Worm (Caenorhabditis elegans) whole organism, L3 larva: ENCODE measurements around the gene Y39B6A.33.

Source experiments
- fos-1 ChIP-seq: fragments of 150-350 bp; optimal IDR thresholded peaks from 2 replicates; lab custom pipeline; 2014; ENCODE audit warnings: missing biosample characterization, missing genetic modification characterization
- jun-1 ChIP-seq: fragments of 150-350 bp; optimal IDR thresholded peaks from 2 replicates; lab custom pipeline; 2014; ENCODE audit warnings: missing biosample characterization, missing genetic modification reagents, missing genetic modification characterization
- lin-15B ChIP-seq: fragments of 150-350 bp; optimal IDR thresholded peaks from 2 replicates; lab custom pipeline; 2014; ENCODE audit warnings: missing biosample characterization, missing genetic modification characterization
- nhr-11 ChIP-seq: fragments of 150-350 bp; optimal IDR thresholded peaks from 2 replicates; lab custom pipeline; 2014; ENCODE audit warnings: missing biosample characterization, missing genetic modification characterization
- nhr-12 ChIP-seq: fragments of 150-350 bp; optimal IDR thresholded peaks from 2 replicates; lab custom pipeline; 2014; ENCODE audit warnings: missing biosample characterization, missing genetic modification characterization
- nhr-25 ChIP-seq: sonication (generic microtip); optimal IDR thresholded peaks from 2 replicates; lab custom pipeline; 2017; ENCODE audit warnings: missing biosample characterization, missing genetic modification characterization
- nhr-76 ChIP-seq: fragments of 150-350 bp; sonication (generic microtip); optimal IDR thresholded peaks from 5 replicates; lab custom pipeline; 2014; ENCODE audit warnings: missing biosample characterization, missing genetic modification characterization
- unc-62 ChIP-seq: fragments of 150-350 bp; sonication (generic microtip); optimal IDR thresholded peaks from 4 replicates; lab custom pipeline; 2014; ENCODE audit warnings: missing biosample characterization, missing genetic modification reagents, missing genetic modification characterization
- zag-1 ChIP-seq: fragments of 150-350 bp; optimal IDR thresholded peaks from 2 replicates; lab custom pipeline; 2014; ENCODE audit warnings: missing biosample characterization, missing genetic modification characterization
- ztf-11 ChIP-seq: fragments of 150-350 bp; optimal IDR thresholded peaks from 2 replicates; lab custom pipeline; 2014; ENCODE audit warnings: missing biosample characterization, missing genetic modification characterization

DNA sequence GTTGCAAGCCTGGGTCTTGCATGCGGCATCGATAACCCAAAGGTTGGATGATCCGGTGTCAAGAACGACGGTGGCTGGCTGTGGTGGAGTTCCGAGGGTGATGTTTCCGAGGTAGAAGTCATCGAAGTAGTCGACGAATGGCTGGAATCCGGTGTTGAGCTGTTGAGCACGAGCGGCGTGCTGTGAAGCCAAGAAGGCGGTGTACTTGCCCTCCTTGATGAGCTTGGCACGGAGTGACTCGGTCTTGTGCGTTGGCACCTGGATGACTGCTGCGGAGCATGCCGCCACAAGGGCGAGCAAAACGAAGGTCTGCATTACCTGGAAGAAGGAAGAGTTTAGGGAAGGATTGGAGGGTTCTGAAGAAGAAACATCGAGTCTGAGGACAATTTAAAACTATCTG, 48.7 kb downstream of the Y39B6A.33 start, which contains the start of gene asp-1:
- no peak for TF ChIP-seq unc-62 (GFP tag; lab: Kevin White, UChicago)
- no peak for TF ChIP-seq fos-1 (tag; lab: Kevin White, UChicago)
- no peak for TF ChIP-seq nhr-11 (tag; lab: Kevin White, UChicago)
- no peak for TF ChIP-seq nhr-12 (tag; lab: Kevin White, UChicago)
- TF ChIP-seq lin-15B (tag; lab: Kevin White, UChicago) = no peak
- TF ChIP-seq ztf-11 (tag; lab: Kevin White, UChicago) = no peak
- no peak for TF ChIP-seq nhr-76
- TF ChIP-seq nhr-25 (tag; lab: Kevin White, UChicago) = no peak
- TF ChIP-seq zag-1 (tag; lab: Kevin White, UChicago) = no peak
- no peak for TF ChIP-seq jun-1 (tag; lab: Kevin White, UChicago)
